Fruit fly (Drosophila melanogaster): ENCODE measurements around the gene rod.

The rod gene

DNA sequence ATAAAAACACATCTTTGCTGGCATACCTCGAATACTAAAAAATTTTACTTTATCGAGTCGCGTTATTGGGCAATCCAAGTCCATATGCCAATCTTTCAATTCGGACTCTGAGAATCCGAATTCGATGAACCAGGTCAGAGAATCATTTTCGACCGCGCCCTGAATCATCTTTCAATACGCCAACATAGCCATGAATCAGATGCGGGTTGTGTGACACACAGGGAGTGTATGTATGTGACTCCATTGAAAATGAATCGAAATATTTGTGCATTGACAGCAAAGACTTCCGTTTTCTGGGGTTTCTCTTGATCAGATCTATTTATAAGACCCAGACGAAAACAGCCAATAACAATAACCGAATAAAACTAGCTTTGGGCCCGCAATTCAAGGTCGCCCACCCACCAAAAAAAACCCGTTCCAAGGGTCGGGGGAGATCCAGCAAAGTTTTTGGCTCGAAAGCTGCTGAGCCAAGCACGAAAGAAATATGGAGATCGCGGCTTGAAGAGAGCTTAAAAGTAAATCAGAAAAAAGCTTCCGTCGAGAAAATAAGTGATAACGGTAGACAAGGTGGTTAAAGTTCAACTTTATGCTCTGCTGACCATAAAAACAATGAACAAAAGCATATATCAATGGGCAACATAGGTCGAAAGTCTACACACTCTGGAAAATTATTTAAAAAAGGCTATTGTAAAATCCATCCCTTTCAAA is 23.8 kb downstream of the rod start:
- no peak for TF ChIP-seq CG6808 (GFP tag; optimal IDR thresholded peaks at IDR 0.05)
- TF ChIP-seq acj6 (GFP tag; optimal IDR thresholded peaks at IDR 0.05) = no peak
- no peak for TF ChIP-seq CG16779 (tag; optimal IDR thresholded peaks at IDR 0.05)
- no peak for TF ChIP-seq Hr4 (GFP tag; optimal IDR thresholded peaks at IDR 0.05)
- no peak for TF ChIP-seq Lpt (GFP tag; optimal IDR thresholded peaks at IDR 0.05)
- TF ChIP-seq svp (GFP tag) = peak; percentile 87

DNA sequence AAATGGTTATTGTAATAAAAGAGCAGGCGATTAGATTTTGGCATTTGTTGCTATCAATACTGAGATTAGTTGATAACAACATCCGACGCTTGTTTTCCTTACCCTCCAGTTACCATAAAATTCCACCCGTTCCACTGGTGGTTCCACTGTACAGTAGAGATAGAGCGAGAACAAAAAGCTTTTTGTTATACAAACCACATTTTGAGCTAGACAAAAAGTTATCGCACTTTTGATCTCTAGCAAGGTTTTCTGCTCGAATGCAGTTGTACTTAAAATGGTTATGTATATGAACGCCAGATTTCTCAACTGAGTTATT is 24.3 kb downstream of the rod start:
- TF ChIP-seq OdsH (GFP tag; optimal IDR thresholded peaks at IDR 0.05) (no peak), CG1621 (tag; optimal IDR thresholded peaks at IDR 0.05) (no peak), svp (GFP tag) (peak; percentile 81), acj6 (GFP tag; optimal IDR thresholded peaks at IDR 0.05) (no peak), CG31627 (GFP tag; optimal IDR thresholded peaks at IDR 0.05) (no peak)

DNA sequence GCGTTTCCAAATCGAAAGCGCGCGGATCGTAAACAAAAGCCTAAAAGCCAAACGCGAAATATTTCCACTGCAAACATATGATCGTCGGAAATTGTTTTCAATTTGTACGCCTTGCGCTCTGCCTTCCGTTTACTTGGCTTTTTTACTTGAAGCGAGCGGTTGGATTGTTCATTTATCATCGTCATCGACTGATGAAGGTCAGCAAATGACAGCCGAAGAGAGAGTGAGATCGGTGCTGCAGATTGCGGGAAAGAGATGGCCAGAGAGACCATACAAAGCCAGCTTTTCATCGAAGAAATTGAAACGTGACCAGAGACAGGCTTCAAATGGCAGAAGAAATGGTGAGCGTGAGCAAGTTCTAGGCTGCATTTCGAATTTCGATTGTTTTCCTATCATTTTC is 25.0 kb downstream of the rod start:
- TF ChIP-seq Eip93F (GFP tag; optimal IDR thresholded peaks at IDR 0.05) = no peak
- TF ChIP-seq CG10669 (GFP tag; optimal IDR thresholded peaks at IDR 0.05) = no peak
- peak; percentile 83 for TF ChIP-seq svp (GFP tag)
- no peak for TF ChIP-seq Met (GFP tag; optimal IDR thresholded peaks at IDR 0.05)
- TF ChIP-seq pdm3 (GFP tag; optimal IDR thresholded peaks at IDR 0.05) = no peak
- TF ChIP-seq Eip75B (GFP tag; optimal IDR thresholded peaks at IDR 0.05) = no peak
- no peak for TF ChIP-seq Hr38 (GFP tag; optimal IDR thresholded peaks at IDR 0.05)
- TF ChIP-seq CG10631 (GFP tag; optimal IDR thresholded peaks at IDR 0.05) = no peak
- TF ChIP-seq achi (GFP tag; optimal IDR thresholded peaks at IDR 0.05) = no peak
- no peak for TF ChIP-seq Eip78C (GFP tag)
- TF ChIP-seq Blimp-1 (GFP tag; optimal IDR thresholded peaks at IDR 0.05) = peak; percentile 18

DNA sequence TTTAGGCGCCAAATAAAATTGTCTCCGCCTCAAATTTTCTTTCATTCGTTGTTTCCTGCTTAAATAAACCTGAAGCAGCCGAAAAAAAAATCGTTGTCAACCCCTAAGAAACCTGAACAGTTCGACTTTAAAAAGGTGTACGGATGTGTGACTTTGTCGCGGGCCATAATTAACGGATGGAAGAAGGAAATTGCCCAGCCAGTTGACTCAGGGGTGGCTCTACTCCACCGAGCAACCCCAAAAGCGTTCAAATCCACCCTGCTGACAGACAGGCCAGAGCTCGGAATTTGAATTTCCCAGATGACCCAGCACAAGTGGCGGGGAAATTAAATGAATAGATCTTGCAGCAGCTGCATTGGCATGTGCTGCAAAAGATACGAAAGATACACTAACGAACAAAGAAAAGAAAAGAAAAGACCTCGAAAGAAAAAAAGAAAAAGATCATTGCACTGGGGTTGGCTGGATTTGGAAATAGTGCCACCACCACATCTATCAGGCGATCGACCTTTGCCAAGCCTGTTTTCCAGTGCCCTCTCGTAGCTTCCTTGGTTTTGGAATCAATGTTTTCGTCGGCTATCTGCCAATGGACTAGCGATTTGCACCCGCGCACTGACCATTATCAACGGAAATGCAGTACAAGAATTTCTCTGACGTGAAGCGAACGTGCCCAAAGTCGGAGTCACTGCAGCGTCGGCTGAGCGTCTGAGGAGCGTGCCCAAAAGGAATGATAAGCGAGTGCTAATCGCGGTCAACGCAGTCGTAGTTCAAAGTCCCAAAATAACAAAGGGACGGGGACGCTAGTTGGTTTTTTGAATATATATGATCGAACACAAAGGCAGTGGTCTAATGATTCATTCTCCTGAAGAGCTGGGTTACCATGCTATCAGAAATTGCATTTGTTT is 25.7 kb downstream of the rod start:
- TF ChIP-seq svp (GFP tag) = peak; percentile 57
- TF ChIP-seq net (GFP tag; optimal IDR thresholded peaks at IDR 0.05) = no peak
- no peak for TF ChIP-seq CG15336 (GFP tag; IDR thresholded peaks at IDR 0.05)
- no peak for TF ChIP-seq dac (GFP tag; optimal IDR thresholded peaks at IDR 0.05)

DNA sequence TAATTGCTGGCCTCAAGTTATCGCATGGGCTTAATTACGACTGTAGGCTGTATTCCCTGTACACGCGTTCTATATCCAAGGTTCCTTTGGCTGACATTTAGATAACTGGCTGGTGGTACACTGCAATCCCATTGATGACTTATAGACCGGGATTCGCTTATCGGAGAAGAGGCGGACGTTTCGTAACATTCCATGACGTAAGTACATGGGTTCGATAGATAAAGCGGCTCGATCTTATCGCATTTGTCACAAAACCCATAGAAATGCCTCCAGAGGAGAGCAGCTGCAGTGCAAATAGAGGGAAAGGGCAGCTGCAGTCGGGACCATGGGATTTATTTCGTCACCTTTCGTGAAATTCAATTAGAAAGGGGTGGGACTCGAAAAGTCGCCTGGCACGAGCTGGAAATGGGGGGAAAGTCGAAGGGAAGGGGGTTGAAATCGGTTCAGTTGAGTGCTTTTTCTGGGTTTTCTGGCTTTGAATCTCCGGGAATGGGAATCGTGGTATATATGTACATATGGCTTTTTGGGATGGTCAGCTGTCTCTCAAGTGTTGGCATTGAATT is 26.6 kb downstream of the rod start:
- TF ChIP-seq Smox (GFP tag; optimal IDR thresholded peaks at IDR 0.05) = no peak
- TF ChIP-seq vri (GFP tag; optimal IDR thresholded peaks at IDR 0.05) = peak; percentile 87
- TF ChIP-seq svp (GFP tag) = peak; percentile 62
- no peak for TF ChIP-seq CG8319 (GFP tag; optimal IDR thresholded peaks at IDR 0.05)

DNA sequence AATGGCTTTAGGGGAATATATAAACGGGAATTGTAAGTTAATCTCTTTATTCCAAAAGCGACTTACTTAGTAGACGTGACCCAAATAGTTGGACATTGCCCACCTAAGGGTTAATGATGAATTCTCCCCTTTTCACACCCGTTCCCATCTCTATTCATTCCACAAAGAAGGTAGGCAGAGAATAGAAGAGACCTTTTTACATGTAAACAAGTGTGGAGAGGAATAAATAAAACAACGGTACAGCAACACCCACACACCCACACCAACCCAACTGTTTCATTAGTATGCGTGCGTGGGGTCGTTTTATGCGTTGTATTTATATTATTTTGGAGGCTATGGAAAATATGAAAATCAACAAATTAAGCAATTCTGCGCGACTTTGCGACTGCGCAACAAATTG is 27.3 kb downstream of the rod start:
- no peak for TF ChIP-seq Eip78C (GFP tag)
- TF ChIP-seq net (GFP tag; optimal IDR thresholded peaks at IDR 0.05) = no peak
- TF ChIP-seq fkh (GFP tag; optimal IDR thresholded peaks at IDR 0.05) = peak; percentile 57
- no peak for TF ChIP-seq CG4318 (GFP tag; optimal IDR thresholded peaks at IDR 0.05)
- TF ChIP-seq Sox14 (GFP tag; optimal IDR thresholded peaks at IDR 0.05) = no peak
- no peak for TF ChIP-seq ss (GFP tag; optimal IDR thresholded peaks at IDR 0.05)
- no peak for TF ChIP-seq CG11294 (GFP tag; IDR thresholded peaks at IDR 0.05)
- TF ChIP-seq CG8632 (GFP tag; optimal IDR thresholded peaks at IDR 0.05) = no peak
- no peak for TF ChIP-seq topi (GFP tag; optimal IDR thresholded peaks at IDR 0.05)
- peak; percentile 57 for TF ChIP-seq svp (GFP tag)
